Fruit fly (Drosophila melanogaster) whole organism, embryonic: ENCODE measurements around the gene S6KL.

Source experiments
- CG12299 ChIP-seq: fragments of 200-800 bp; sonication (Bioruptor generic); optimal IDR thresholded peaks from 2 replicates; lab custom pipeline; 2018; ENCODE audit warnings: missing biosample characterization, mild to moderate bottlenecking, missing genetic modification characterization
- grn ChIP-seq: fragments of 200-800 bp; sonication (Bioruptor generic); optimal IDR thresholded peaks from 3 replicates; lab custom pipeline; 2017; ENCODE audit warnings: missing biosample characterization, missing genetic modification characterization

DNA sequence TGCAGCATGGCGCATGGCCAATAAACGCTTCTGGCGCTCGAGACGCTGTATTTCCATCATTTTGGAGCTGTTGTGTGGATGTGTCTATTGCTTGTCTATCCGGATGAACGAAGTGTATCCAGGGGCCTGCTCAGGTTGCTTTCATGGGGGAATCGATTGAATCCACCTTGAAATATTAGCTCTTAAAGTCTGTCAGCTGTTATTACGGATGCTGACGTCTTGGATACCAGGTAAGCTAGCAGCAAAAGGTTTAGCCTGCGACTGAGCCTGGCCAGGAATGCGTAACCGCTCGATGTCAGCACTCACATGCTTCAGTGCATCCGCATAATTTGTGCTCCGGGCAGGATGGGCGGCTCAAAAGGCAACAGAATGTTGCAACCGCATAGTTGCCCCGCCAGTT lies 40.1 kb upstream of the S6KL start, which contains the start of gene CG12609:
- TF ChIP-seq grn (GFP tag; lab: Kevin White, UChicago) = no peak
- no peak for TF ChIP-seq CG12299 (tag; lab: Kevin White, UChicago)
